Worm (Caenorhabditis elegans) whole organism, late embryonic: ENCODE data around the gene gon-14.

Source experiments
- C08G9.2 ChIP-seq: sonication (generic microtip); optimal IDR thresholded peaks from 2 replicates; lab custom pipeline; 2016; ENCODE audit warnings: mild to moderate bottlenecking, missing genetic modification characterization, moderate library complexity, missing compliant biosample characterization
- K09A11.1 ChIP-seq: sonication (generic microtip); optimal IDR thresholded peaks from 2 replicates; lab custom pipeline; 2017; ENCODE audit warnings: antibody characterized with exemption, mild to moderate bottlenecking, missing genetic modification characterization, missing compliant biosample characterization; ENCODE audit not compliant: insufficient read depth
- Y22D7AL.16 ChIP-seq: sonication (generic microtip); optimal IDR thresholded peaks from 2 replicates; lab custom pipeline; 2016; ENCODE audit warnings: missing genetic modification characterization, missing compliant biosample characterization
- ama-1 ChIP-seq: fragments of 150-350 bp; optimal IDR thresholded peaks from 2 replicates; lab custom pipeline; 2014
- dve-1 ChIP-seq: sonication (generic microtip); optimal IDR thresholded peaks from 2 replicates; lab custom pipeline; 2017; ENCODE audit warnings: antibody characterized with exemption, mild to moderate bottlenecking, missing genetic modification characterization, missing compliant biosample characterization
- fkh-10 ChIP-seq: fragments of 150-350 bp; optimal IDR thresholded peaks from 2 replicates; lab custom pipeline; 2014; ENCODE audit warnings: missing biosample characterization, missing genetic modification reagents, missing genetic modification characterization
- tbx-2 ChIP-seq: sonication (generic microtip); optimal IDR thresholded peaks from 2 replicates; lab custom pipeline; 2016; ENCODE audit warnings: missing genetic modification characterization, missing compliant biosample characterization

DNA sequence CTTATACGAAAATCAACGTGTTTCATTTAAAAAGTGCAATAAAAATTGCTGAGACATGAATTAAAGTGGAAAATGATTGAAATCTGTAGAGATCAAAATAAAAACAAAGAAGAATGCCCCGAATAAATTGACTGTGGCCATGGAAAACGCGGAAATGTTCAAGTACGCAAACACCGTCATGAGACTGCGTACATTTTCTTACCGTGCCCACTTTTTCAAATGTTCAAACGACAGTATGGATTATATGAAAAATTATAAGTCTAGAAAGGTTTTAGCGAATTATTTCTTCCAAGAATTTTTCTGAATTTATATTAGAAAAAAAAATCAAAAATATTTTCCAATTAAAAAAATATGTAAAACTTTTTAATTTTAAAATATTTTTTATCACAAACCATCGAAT, 546 bp upstream of the gon-14 start:
- no peak for TF ChIP-seq dve-1 (tag; lab: Kevin White, UChicago)
- no peak for TF ChIP-seq ama-1
- TF ChIP-seq tbx-2 (tag; lab: Kevin White, UChicago), result no peak
- TF ChIP-seq Y22D7AL.16 (tag; lab: Kevin White, UChicago), result no peak
- no peak for TF ChIP-seq C08G9.2 (tag; lab: Kevin White, UChicago)
- no peak for TF ChIP-seq K09A11.1
- TF ChIP-seq fkh-10 (GFP tag; lab: Kevin White, UChicago), result no peak
